Worm (Caenorhabditis elegans) whole organism, L2 larva: ENCODE data around the gene Y48A5A.1.

ENCODE experiments used
- F13H6.1 ChIP-seq: sonication (generic microtip); optimal IDR thresholded peaks from 2 replicates; lab custom pipeline; 2016; ENCODE audit warnings: missing genetic modification characterization, missing compliant biosample characterization
- R02D3.7 ChIP-seq: fragments of 150-350 bp; optimal IDR thresholded peaks from 2 replicates; lab custom pipeline; 2014; ENCODE audit warnings: missing biosample characterization, missing genetic modification characterization
- Y55F3AM.14 ChIP-seq: fragments of 200-800 bp; sonication (Bioruptor generic); optimal IDR thresholded peaks from 2 replicates; lab custom pipeline; 2018; ENCODE audit warnings: mild to moderate bottlenecking, missing genetic modification characterization, missing compliant biosample characterization
- ZK546.5 ChIP-seq: sonication (generic microtip); optimal IDR thresholded peaks from 2 replicates; lab custom pipeline; 2017; ENCODE audit warnings: missing biosample characterization, missing genetic modification characterization
- aly-2 ChIP-seq: fragments of 150-350 bp; optimal IDR thresholded peaks from 2 replicates; lab custom pipeline; 2014; ENCODE audit warnings: missing biosample characterization, missing genetic modification characterization
- ama-1 ChIP-seq: fragments of 150-350 bp; optimal IDR thresholded peaks from 2 replicates; lab custom pipeline; 2018; ENCODE audit warnings: inconsistent platforms
- ceh-16 ChIP-seq: fragments of 150-350 bp; optimal IDR thresholded peaks from 2 replicates; lab custom pipeline; 2014; ENCODE audit warnings: missing biosample characterization, missing genetic modification characterization
- ceh-82 ChIP-seq: fragments of 150-350 bp; optimal IDR thresholded peaks from 2 replicates; lab custom pipeline; 2014; ENCODE audit warnings: missing biosample characterization, missing genetic modification characterization
- crh-2 ChIP-seq: sonication (generic microtip); optimal IDR thresholded peaks from 2 replicates; lab custom pipeline; 2017; ENCODE audit warnings: missing biosample characterization, missing genetic modification characterization
- dmd-4 ChIP-seq: sonication (generic microtip); optimal IDR thresholded peaks from 2 replicates; lab custom pipeline; 2017; ENCODE audit warnings: missing biosample characterization, missing genetic modification characterization
- egl-27 ChIP-seq: sonication (generic microtip); optimal IDR thresholded peaks from 3 replicates; lab custom pipeline; 2017; ENCODE audit warnings: missing biosample characterization, missing genetic modification reagents, missing genetic modification characterization
- elt-3 ChIP-seq: sonication (generic microtip); optimal IDR thresholded peaks from 2 replicates; lab custom pipeline; 2017; ENCODE audit warnings: missing biosample characterization, missing genetic modification characterization
- fos-1 ChIP-seq: fragments of 150-350 bp; optimal IDR thresholded peaks from 2 replicates; lab custom pipeline; 2014; ENCODE audit warnings: missing biosample characterization, missing genetic modification characterization
- gmeb-1 ChIP-seq: fragments of 150-350 bp; optimal IDR thresholded peaks from 2 replicates; lab custom pipeline; 2014; ENCODE audit warnings: missing biosample characterization, missing genetic modification characterization
- lin-11 ChIP-seq: fragments of 150-350 bp; sonication (generic microtip); optimal IDR thresholded peaks from 2 replicates; lab custom pipeline; 2014; ENCODE audit warnings: missing biosample characterization, missing genetic modification characterization, inconsistent platforms, mixed read lengths
- lin-39 ChIP-seq: fragments of 150-350 bp; optimal IDR thresholded peaks from 2 replicates; lab custom pipeline; 2014; ENCODE audit warnings: missing biosample characterization, missing genetic modification reagents, missing genetic modification characterization
- lsy-2 ChIP-seq, 2 experiments: fragments of 150-350 bp in 1 of 2; sonication (generic microtip) in 1 of 2; optimal IDR thresholded peaks; 2 replicates each; lab custom pipeline; 2014 to 2017; ENCODE audit warnings: missing biosample characterization in 2 of 2, missing genetic modification characterization in 2 of 2
- mbf-1 ChIP-seq: sonication (generic microtip); optimal IDR thresholded peaks from 2 replicates; lab custom pipeline; 2017; ENCODE audit warnings: missing biosample characterization, missing genetic modification characterization
- mdl-1 ChIP-seq, 2 experiments: fragments of 150-350 bp in 1 of 2; sonication (generic microtip) in 1 of 2; optimal IDR thresholded peaks; 2 replicates each; lab custom pipeline; 2017; ENCODE audit warnings: missing biosample characterization in 2 of 2, missing genetic modification characterization in 2 of 2
- nhr-11 ChIP-seq: fragments of 150-350 bp; optimal IDR thresholded peaks from 2 replicates; lab custom pipeline; 2014; ENCODE audit warnings: missing biosample characterization, missing genetic modification characterization
- nhr-12 ChIP-seq: fragments of 150-350 bp; optimal IDR thresholded peaks from 2 replicates; lab custom pipeline; 2014; ENCODE audit warnings: missing biosample characterization, missing genetic modification characterization
- nhr-129 ChIP-seq: fragments of 150-350 bp; optimal IDR thresholded peaks from 2 replicates; lab custom pipeline; 2014; ENCODE audit warnings: missing biosample characterization, missing genetic modification characterization
- nhr-23 ChIP-seq: fragments of 150-350 bp; optimal IDR thresholded peaks from 2 replicates; lab custom pipeline; 2014; ENCODE audit warnings: missing biosample characterization, missing genetic modification reagents, missing genetic modification characterization
- nhr-25 ChIP-seq: fragments of 150-350 bp; sonication (generic microtip); optimal IDR thresholded peaks from 3 replicates; lab custom pipeline; 2014; ENCODE audit warnings: missing biosample characterization, missing genetic modification characterization
- nhr-6 ChIP-seq: fragments of 150-350 bp; optimal IDR thresholded peaks from 2 replicates; lab custom pipeline; 2014; ENCODE audit warnings: missing biosample characterization, missing genetic modification characterization
- nhr-77 ChIP-seq: fragments of 150-350 bp; optimal IDR thresholded peaks from 2 replicates; lab custom pipeline; 2014; ENCODE audit warnings: missing biosample characterization, missing genetic modification characterization
- sem-4 ChIP-seq: fragments of 150-350 bp; optimal IDR thresholded peaks from 2 replicates; lab custom pipeline; 2014; ENCODE audit warnings: missing biosample characterization, missing genetic modification reagents, missing genetic modification characterization
- skn-1 ChIP-seq: sonication (generic microtip); optimal IDR thresholded peaks from 2 replicates; lab custom pipeline; 2017; ENCODE audit warnings: missing biosample characterization, missing genetic modification characterization
- sma-3 ChIP-seq: sonication (generic microtip); optimal IDR thresholded peaks from 2 replicates; lab custom pipeline; 2016; ENCODE audit warnings: missing genetic modification reagents, missing genetic modification characterization, missing compliant biosample characterization
- sma-9 ChIP-seq, 2 experiments: fragments of 150-350 bp in 1 of 2; sonication (generic microtip) in 1 of 2; optimal IDR thresholded peaks; 2 replicates each; lab custom pipeline; 2014 to 2016; ENCODE audit warnings: missing genetic modification characterization in 2 of 2, mild to moderate bottlenecking in 1 of 2, missing biosample characterization in 1 of 2, missing compliant biosample characterization in 1 of 2, missing genetic modification reagents in 1 of 2, moderate library complexity in 1 of 2
- snpc-4 ChIP-seq: fragments of 150-350 bp; optimal IDR thresholded peaks from 2 replicates; lab custom pipeline; 2014; ENCODE audit warnings: missing biosample characterization, missing genetic modification characterization
- unc-55 ChIP-seq: fragments of 150-350 bp; sonication (generic microtip); optimal IDR thresholded peaks from 3 replicates; lab custom pipeline; 2014; ENCODE audit warnings: missing biosample characterization, missing genetic modification reagents, missing genetic modification characterization
- unc-62 ChIP-seq: fragments of 150-350 bp; optimal IDR thresholded peaks from 2 replicates; lab custom pipeline; 2014; ENCODE audit warnings: missing biosample characterization, missing genetic modification reagents, missing genetic modification characterization
- zag-1 ChIP-seq: fragments of 150-350 bp; optimal IDR thresholded peaks from 2 replicates; lab custom pipeline; 2014; ENCODE audit warnings: missing biosample characterization, missing genetic modification characterization
- ztf-1 ChIP-seq: fragments of 200-800 bp; sonication (Bioruptor generic); conservative IDR thresholded peaks from 2 replicates; pipeline ENCODE4 v1.3.6; 2022; ENCODE audit warnings: missing genetic modification characterization, missing compliant biosample characterization
- ztf-11 ChIP-seq: sonication (generic microtip); optimal IDR thresholded peaks from 2 replicates; lab custom pipeline; 2017; ENCODE audit warnings: missing biosample characterization, missing genetic modification characterization
- ztf-4 ChIP-seq: fragments of 150-350 bp; optimal IDR thresholded peaks from 2 replicates; lab custom pipeline; 2014; ENCODE audit warnings: missing biosample characterization, missing genetic modification characterization

The Y48A5A.1 gene

DNA sequence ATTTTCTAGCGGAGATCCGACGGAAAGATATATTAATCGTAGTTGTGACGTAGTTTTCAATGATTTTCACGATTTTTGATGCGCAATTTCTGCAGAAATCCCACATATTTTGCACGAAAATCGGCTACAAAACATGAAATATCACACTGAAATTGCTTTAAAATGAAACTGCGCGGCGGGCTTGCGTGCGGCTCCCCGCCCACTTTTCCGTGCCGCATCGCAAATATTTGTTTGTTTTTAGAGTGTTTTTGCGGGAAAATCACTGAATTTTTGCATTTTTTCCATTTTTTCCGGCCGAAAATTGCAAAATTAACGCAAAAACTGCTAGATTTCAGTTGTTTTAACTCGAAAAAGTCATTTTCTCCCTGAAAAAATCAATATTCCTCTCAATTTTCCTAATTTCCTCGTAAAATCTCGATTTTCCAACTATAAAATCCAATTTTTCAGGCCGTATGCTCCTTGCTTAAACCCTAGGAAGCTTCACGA lies 15.7 kb downstream of the Y48A5A.1 start, which contains the start of gene Y76B12C.6:
Gene Y76B12C.6, plus strand, starts transcription at position 436 of the 486 bp plus-strand sequence.
- TF ChIP-seq mdl-1 (tag; optimal IDR thresholded peaks at IDR 0.05; lab: Kevin White, UChicago) (no peak), skn-1 (tag; lab: Kevin White, UChicago) (no peak), nhr-23 (tag; lab: Kevin White, UChicago) (no peak), aly-2 (tag; lab: Kevin White, UChicago) (no peak), dmd-4 (tag; lab: Kevin White, UChicago) (no peak), Y55F3AM.14 (GFP tag; lab: Kevin White, UChicago) (no peak), ztf-11 (no peak), sem-4 (no peak), F13H6.1 (tag; lab: Kevin White, UChicago) (peak; percentile 30), ZK546.5 (tag; lab: Kevin White, UChicago) (no peak), ceh-16 (no peak), nhr-77 (tag; lab: Kevin White, UChicago) (no peak), unc-62 (GFP tag; lab: Kevin White, UChicago) (no peak), egl-27 (tag; lab: Kevin White, UChicago) (no peak), sma-9 (GFP tag; optimal IDR thresholded peaks at IDR 0.05; lab: Kevin White, UChicago) (no peak), sma-9 (tag; optimal IDR thresholded peaks at IDR 0.05; lab: Kevin White, UChicago) (no peak), mbf-1 (tag; lab: Kevin White, UChicago) (no peak), unc-55 (GFP tag; lab: Kevin White, UChicago) (peak; percentile 51), R02D3.7 (no peak), ceh-82 (tag; lab: Kevin White, UChicago) (no peak), lin-11 (peak; percentile 1), lsy-2 (tag; optimal IDR thresholded peaks at IDR 0.05; lab: Kevin White, UChicago) (peak in 1 of 2 experiments; percentile 7), nhr-6 (tag; lab: Kevin White, UChicago) (no peak), lin-39 (tag; lab: Kevin White, UChicago) (no peak), zag-1 (tag; lab: Kevin White, UChicago) (no peak), ama-1 (lab: Kevin White, UChicago) (no peak), nhr-12 (tag; lab: Kevin White, UChicago) (no peak)

- TF ChIP-seq nhr-11 (tag; lab: Kevin White, UChicago), result no peak
- TF ChIP-seq mdl-1 (tag; optimal IDR thresholded peaks at IDR 0.05; lab: Kevin White, UChicago), result no peak
Measured at ce11 chrIV:1990843-1991339, 25.6 kb downstream of the Y48A5A.1 start.

DNA sequence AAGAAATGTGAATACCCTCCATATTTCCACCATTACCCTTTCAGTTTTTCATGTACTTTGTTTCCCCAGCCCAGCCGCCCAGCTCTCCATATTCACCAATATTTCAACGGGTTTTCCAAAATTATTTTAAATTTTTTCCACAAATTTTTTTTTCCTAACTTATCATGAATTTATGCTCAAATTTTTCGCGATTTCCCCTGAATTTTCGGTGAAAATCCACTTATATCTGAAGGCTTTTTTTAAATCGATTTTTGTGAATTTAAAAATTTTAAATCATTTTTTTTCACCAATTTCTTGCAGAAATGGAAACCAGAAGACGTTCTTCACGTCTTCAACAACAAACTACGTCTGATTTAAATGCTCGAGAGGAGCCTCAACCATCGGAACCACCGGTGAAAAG lies 27.5 kb downstream of the Y48A5A.1 start, which contains the start of gene xpc-1:
Gene xpc-1, plus strand, starts transcription at position 301 of the 400 bp plus-strand sequence.
- TF ChIP-seq mdl-1 (tag; optimal IDR thresholded peaks at IDR 0.05; lab: Kevin White, UChicago), result no peak
- TF ChIP-seq R02D3.7, result no peak
- TF ChIP-seq ztf-4 (tag; lab: Kevin White, UChicago), result no peak
- TF ChIP-seq gmeb-1 (tag; lab: Kevin White, UChicago), result no peak
- TF ChIP-seq lsy-2 (tag; optimal IDR thresholded peaks at IDR 0.05; lab: Kevin White, UChicago), result no peak
- TF ChIP-seq snpc-4 (tag; lab: Kevin White, UChicago), result no peak
- TF ChIP-seq nhr-6 (tag; lab: Kevin White, UChicago), result no peak
- no peak for TF ChIP-seq skn-1 (tag; lab: Kevin White, UChicago)
- TF ChIP-seq fos-1, result no peak
- TF ChIP-seq dmd-4 (tag; lab: Kevin White, UChicago), result no peak
- no peak for TF ChIP-seq ztf-1 (GFP tag; lab: Robert Waterston, UW)
- TF ChIP-seq nhr-25 (tag; lab: Kevin White, UChicago), result no peak
- no peak for TF ChIP-seq nhr-129 (tag; lab: Kevin White, UChicago)
- no peak for TF ChIP-seq nhr-12 (tag; lab: Kevin White, UChicago)
- TF ChIP-seq sma-3, result no peak
- no peak for TF ChIP-seq crh-2
- no peak for TF ChIP-seq mbf-1 (tag; lab: Kevin White, UChicago)
- no peak for TF ChIP-seq egl-27 (tag; lab: Kevin White, UChicago)
- TF ChIP-seq elt-3, result no peak
- TF ChIP-seq F13H6.1 (tag; lab: Kevin White, UChicago), result no peak
